Worm (Caenorhabditis elegans) whole organism, young adult: ENCODE measurements around the gene myo-6.

Experiments used
- B0336.3 ChIP-seq: fragments of 200-800 bp; sonication (Bioruptor generic); IDR thresholded peaks from 2 replicates; pipeline ENCODE4 v1.3.6; 2022; ENCODE audit warnings: missing genetic modification characterization, missing compliant biosample characterization
- C06A6.2 ChIP-seq: fragments of 200-800 bp; sonication (Bioruptor generic); conservative IDR thresholded peaks from 2 replicates; pipeline ENCODE4 v1.3.6; 2022; ENCODE audit warnings: missing genetic modification characterization, missing compliant biosample characterization
- F22D6.2 ChIP-seq: sonication (generic microtip); optimal IDR thresholded peaks from 2 replicates; lab custom pipeline; 2016; ENCODE audit warnings: mild to moderate bottlenecking, missing genetic modification characterization, missing compliant biosample characterization
- F37B4.10 ChIP-seq: fragments of 200-800 bp; sonication (Bioruptor generic); IDR thresholded peaks from 2 replicates; pipeline ENCODE4 v1.3.6; 2022; ENCODE audit warnings: missing genetic modification characterization, missing compliant biosample characterization
- F49E8.2 ChIP-seq: sonication (generic microtip); optimal IDR thresholded peaks from 3 replicates; lab custom pipeline; 2017; ENCODE audit warnings: missing genetic modification characterization, mild to moderate bottlenecking, missing compliant biosample characterization, antibody characterized with exemption, moderate library complexity; ENCODE audit not compliant: insufficient read depth
- T26A5.8 ChIP-seq: sonication (generic microtip); optimal IDR thresholded peaks from 2 replicates; lab custom pipeline; 2016; ENCODE audit warnings: missing genetic modification characterization, missing compliant biosample characterization
- Y53F4B.3 ChIP-seq: fragments of 200-800 bp; sonication (Bioruptor generic); IDR thresholded peaks from 2 replicates; pipeline ENCODE4 v1.3.6; 2022; ENCODE audit warnings: missing genetic modification reagents, missing genetic modification characterization, missing compliant biosample characterization
- Y67H2A.10 ChIP-seq: fragments of 200-800 bp; sonication (Bioruptor generic); conservative IDR thresholded peaks from 2 replicates; pipeline ENCODE4 v1.3.6; 2022; ENCODE audit warnings: missing genetic modification reagents, missing genetic modification characterization, missing compliant biosample characterization
- Y95B8A.8 ChIP-seq: fragments of 200-800 bp; sonication (Bioruptor generic); IDR thresholded peaks from 2 replicates; pipeline ENCODE4 v1.3.6; 2022; ENCODE audit warnings: missing genetic modification reagents, missing genetic modification characterization, missing compliant biosample characterization
- aptf-2 ChIP-seq: fragments of 200-800 bp; sonication (Bioruptor generic); conservative IDR thresholded peaks from 2 replicates; pipeline ENCODE4 v1.3.6; 2022; ENCODE audit warnings: missing genetic modification reagents, missing genetic modification characterization, missing compliant biosample characterization
- aptf-3 ChIP-seq: fragments of 200-800 bp; sonication (Bioruptor generic); IDR thresholded peaks from 2 replicates; pipeline ENCODE4 v1.3.6; 2022; ENCODE audit warnings: missing genetic modification characterization, missing compliant biosample characterization
- bed-1 ChIP-seq: fragments of 200-800 bp; sonication (Bioruptor generic); IDR thresholded peaks from 2 replicates; pipeline ENCODE4 v1.3.6; 2022; ENCODE audit warnings: missing genetic modification reagents, missing genetic modification characterization, missing compliant biosample characterization
- bed-2 ChIP-seq: fragments of 200-800 bp; sonication (Bioruptor generic); IDR thresholded peaks from 2 replicates; pipeline ENCODE4 v1.3.6; 2022; ENCODE audit warnings: missing genetic modification reagents, missing genetic modification characterization, missing compliant biosample characterization
- ceh-100 ChIP-seq: fragments of 200-800 bp; sonication (Bioruptor generic); IDR thresholded peaks from 2 replicates; pipeline ENCODE4 v1.3.6; 2022; ENCODE audit warnings: missing genetic modification reagents, missing genetic modification characterization, missing compliant biosample characterization
- ceh-27 ChIP-seq: fragments of 200-800 bp; sonication (Bioruptor generic); optimal IDR thresholded peaks from 2 replicates; lab custom pipeline; 2018; ENCODE audit warnings: mild to moderate bottlenecking, missing genetic modification characterization, moderate library complexity, missing compliant biosample characterization
- ceh-91 ChIP-seq: fragments of 200-800 bp; sonication (Bioruptor generic); IDR thresholded peaks from 2 replicates; pipeline ENCODE4 v1.3.6; 2022; ENCODE audit warnings: missing genetic modification reagents, missing genetic modification characterization, missing compliant biosample characterization
- die-1 ChIP-seq: sonication (generic microtip); optimal IDR thresholded peaks from 2 replicates; lab custom pipeline; 2016; ENCODE audit warnings: missing genotype, mild to moderate bottlenecking, missing genetic modification characterization, missing compliant biosample characterization
- ets-4 ChIP-seq: fragments of 200-800 bp; sonication (Bioruptor generic); optimal IDR thresholded peaks from 2 replicates; lab custom pipeline; 2018; ENCODE audit warnings: mild to moderate bottlenecking, missing genetic modification characterization, missing compliant biosample characterization
- gei-17 ChIP-seq: fragments of 200-800 bp; sonication (Bioruptor generic); optimal IDR thresholded peaks from 2 replicates; lab custom pipeline; 2018; ENCODE audit warnings: mild to moderate bottlenecking, missing genetic modification characterization, missing compliant biosample characterization
- him-1 ChIP-seq: sonication (generic microtip); optimal IDR thresholded peaks from 2 replicates; lab custom pipeline; 2016; ENCODE audit warnings: missing genotype, missing genetic modification reagents, missing genetic modification characterization, missing compliant biosample characterization
- hlh-26 ChIP-seq: fragments of 200-800 bp; sonication (Bioruptor generic); conservative IDR thresholded peaks from 2 replicates; pipeline ENCODE4 v1.3.6; 2022; ENCODE audit warnings: missing genetic modification reagents, missing genetic modification characterization, missing compliant biosample characterization
- hmg-20 ChIP-seq: fragments of 200-800 bp; sonication (Bioruptor generic); IDR thresholded peaks from 2 replicates; pipeline ENCODE4 v1.3.6; 2022; ENCODE audit warnings: missing genetic modification reagents, missing genetic modification characterization, missing compliant biosample characterization
- lag-1 ChIP-seq: fragments of 200-800 bp; sonication (Bioruptor generic); IDR thresholded peaks from 2 replicates; pipeline ENCODE4 v1.3.6; 2022; ENCODE audit warnings: missing genetic modification reagents, missing genetic modification characterization, missing compliant biosample characterization
- let-526 ChIP-seq: fragments of 200-800 bp; sonication (Bioruptor generic); IDR thresholded peaks from 2 replicates; pipeline ENCODE4 v1.3.6; 2022; ENCODE audit warnings: missing genetic modification reagents, missing genetic modification characterization, missing compliant biosample characterization
- let-607 ChIP-seq, 2 experiments: fragments of 200-800 bp in 1 of 2; sonication (Bioruptor generic) in 1 of 2; sonication (generic microtip) in 1 of 2; optimal IDR thresholded peaks; 2 replicates each; lab custom pipeline; 2016 to 2018; ENCODE audit warnings: mild to moderate bottlenecking in 2 of 2, missing compliant biosample characterization in 2 of 2, missing genetic modification characterization in 2 of 2, moderate library complexity in 2 of 2, missing genotype in 1 of 2
- lin-26 ChIP-seq: fragments of 200-800 bp; sonication (Bioruptor generic); IDR thresholded peaks from 2 replicates; pipeline ENCODE4 v1.3.6; 2022; ENCODE audit warnings: missing genetic modification reagents, missing genetic modification characterization, missing compliant biosample characterization
- madf-3 ChIP-seq: fragments of 200-800 bp; sonication (Bioruptor generic); IDR thresholded peaks from 2 replicates; pipeline ENCODE4 v1.3.6; 2022; ENCODE audit warnings: missing genetic modification reagents, missing genetic modification characterization, missing compliant biosample characterization
- nfya-1 ChIP-seq: sonication (generic microtip); optimal IDR thresholded peaks from 2 replicates; lab custom pipeline; 2017; ENCODE audit warnings: antibody characterized with exemption, missing compliant biosample characterization, missing genetic modification characterization, borderline replicate concordance; ENCODE audit not compliant: insufficient read depth
- nhr-27 ChIP-seq: fragments of 200-800 bp; sonication (Bioruptor generic); optimal IDR thresholded peaks from 2 replicates; lab custom pipeline; 2018; ENCODE audit warnings: mild to moderate bottlenecking, missing genetic modification characterization, moderate library complexity, missing compliant biosample characterization
- rec-8 ChIP-seq, 2 experiments: sonication (generic microtip); optimal IDR thresholded peaks; 2 replicates each; lab custom pipeline; 2016; ENCODE audit warnings: mild to moderate bottlenecking in 2 of 2, missing genetic modification characterization in 2 of 2, missing genetic modification reagents in 2 of 2, missing genotype in 2 of 2, missing biosample characterization in 1 of 2, missing compliant biosample characterization in 1 of 2, moderate library complexity in 1 of 2
- repo-1 ChIP-seq: sonication (generic microtip); optimal IDR thresholded peaks from 2 replicates; lab custom pipeline; 2017; ENCODE audit warnings: mild to moderate bottlenecking, missing genetic modification characterization, missing compliant biosample characterization
- rpc-1 ChIP-seq, 2 experiments: fragments of 150-350 bp in 1 of 2; sonication (generic microtip) in 1 of 2; optimal IDR thresholded peaks; 2 replicates each; lab custom pipeline; 2014 to 2018; ENCODE audit warnings: missing biosample characterization in 1 of 2, missing genetic modification characterization in 1 of 2, missing genetic modification reagents in 1 of 2, missing genotype in 1 of 2
- sdz-38 ChIP-seq: sonication (generic microtip); optimal IDR thresholded peaks from 2 replicates; lab custom pipeline; 2016; ENCODE audit warnings: missing genotype, missing genetic modification characterization, missing compliant biosample characterization
- snpc-1.3 ChIP-seq: sonication (generic microtip); optimal IDR thresholded peaks from 2 replicates; lab custom pipeline; 2017; ENCODE audit warnings: missing genetic modification characterization, mild to moderate bottlenecking, missing compliant biosample characterization, antibody characterized with exemption, moderate library complexity, missing genotype, missing genetic modification reagents; ENCODE audit not compliant: insufficient read depth
- snpc-4 ChIP-seq, 5 experiments: fragments of 150-350 bp in 1 of 5; sonication (generic microtip) in 4 of 5; optimal IDR thresholded peaks; 2 replicates each; lab custom pipeline; 2014 to 2018; ENCODE audit warnings: missing genetic modification characterization in 5 of 5, missing biosample characterization in 3 of 5, antibody characterized with exemption in 2 of 5, mild to moderate bottlenecking in 2 of 5, missing compliant biosample characterization in 2 of 5, missing genotype in 2 of 5, moderate library complexity in 2 of 5, missing genetic modification reagents in 1 of 5
- somi-1 ChIP-seq: fragments of 200-800 bp; sonication (Bioruptor generic); optimal IDR thresholded peaks from 2 replicates; lab custom pipeline; 2018; ENCODE audit warnings: mild to moderate bottlenecking, missing genetic modification characterization, missing compliant biosample characterization
- tbx-9 ChIP-seq: sonication (generic microtip); optimal IDR thresholded peaks from 2 replicates; lab custom pipeline; 2016; ENCODE audit warnings: borderline replicate concordance, missing genetic modification characterization, inconsistent platforms, missing compliant biosample characterization
- tlf-1 ChIP-seq: fragments of 200-800 bp; sonication (Bioruptor generic); optimal IDR thresholded peaks from 2 replicates; lab custom pipeline; 2018; ENCODE audit warnings: mild to moderate bottlenecking, missing genetic modification characterization, missing compliant biosample characterization
- unc-130 ChIP-seq: sonication (generic microtip); optimal IDR thresholded peaks from 2 replicates; lab custom pipeline; 2016; ENCODE audit warnings: missing genetic modification reagents, missing genetic modification characterization, missing compliant biosample characterization
- zfh-2 ChIP-seq: fragments of 200-800 bp; sonication (Bioruptor generic); conservative IDR thresholded peaks from 2 replicates; pipeline ENCODE4 v1.3.6; 2022; ENCODE audit warnings: missing genetic modification reagents, missing genetic modification characterization, missing compliant biosample characterization
- zim-3 ChIP-seq: sonication (generic microtip); optimal IDR thresholded peaks from 2 replicates; lab custom pipeline; 2017; ENCODE audit warnings: mild to moderate bottlenecking, missing genetic modification characterization, moderate library complexity, missing compliant biosample characterization
- ztf-25 ChIP-seq: fragments of 200-800 bp; sonication (Bioruptor generic); IDR thresholded peaks from 2 replicates; pipeline ENCODE4 v1.3.6; 2022; ENCODE audit warnings: missing genetic modification reagents, missing genetic modification characterization, missing compliant biosample characterization
- ztf-3 ChIP-seq: fragments of 200-800 bp; sonication (Bioruptor generic); optimal IDR thresholded peaks from 2 replicates; lab custom pipeline; 2018; ENCODE audit warnings: mild to moderate bottlenecking, missing genetic modification characterization, missing compliant biosample characterization
- ztf-6 ChIP-seq: fragments of 200-800 bp; sonication (Bioruptor generic); IDR thresholded peaks from 2 replicates; pipeline ENCODE4 v1.3.6; 2022; ENCODE audit warnings: missing genetic modification reagents, missing genetic modification characterization, missing compliant biosample characterization

The myo-6 gene

ce11 chrIII:13462965-13463783, 53.6 kb downstream of the myo-6 start, which contains the start of gene ant-1.1:
Gene ant-1.1, plus strand, starts transcription at chrIII:13463163.
- TF ChIP-seq rec-8 (tag; optimal IDR thresholded peaks at IDR 0.05; lab: Kevin White, UChicago), result no peak
- no peak for TF ChIP-seq nfya-1 (tag; lab: Kevin White, UChicago)
- peak; percentile 35 for TF ChIP-seq die-1 (tag; lab: Kevin White, UChicago)
- no peak for TF ChIP-seq T26A5.8 (tag; lab: Kevin White, UChicago)
- no peak for TF ChIP-seq hlh-26 (GFP tag; lab: Robert Waterston, UW)
- TF ChIP-seq Y53F4B.3 (GFP tag; lab: Robert Waterston, UW), result peak; percentile 63
- peak; percentile 61; the same call in 1 of the 2 replicates for TF ChIP-seq aptf-3 (GFP tag; lab: Robert Waterston, UW)
- peak; percentile 96 for TF ChIP-seq zfh-2 (GFP tag; lab: Robert Waterston, UW)
- peak; percentile 14 to 77 for TF ChIP-seq let-607 (tag; optimal IDR thresholded peaks at IDR 0.05; lab: Kevin White, UChicago)
- TF ChIP-seq ets-4 (GFP tag; lab: Kevin White, UChicago), result peak; percentile 53
- peak; percentile 82 for TF ChIP-seq aptf-2 (GFP tag; lab: Robert Waterston, UW)
- peak; percentile 84 for TF ChIP-seq Y67H2A.10
- TF ChIP-seq nhr-27 (tag; lab: Kevin White, UChicago), result no peak
- TF ChIP-seq snpc-4 (GFP tag; optimal IDR thresholded peaks at IDR 0.05; lab: Kevin White, UChicago), result no peak
- peak in 3 of 4 experiments; percentile 34 to 65 (median 57) for TF ChIP-seq snpc-4 (tag; optimal IDR thresholded peaks at IDR 0.05; lab: Kevin White, UChicago)
- peak; percentile 10 for TF ChIP-seq F49E8.2 (tag; lab: Kevin White, UChicago)
- TF ChIP-seq C06A6.2 (GFP tag; lab: Robert Waterston, UW), result peak; percentile 81
- TF ChIP-seq snpc-1.3 (tag; lab: Kevin White, UChicago), result peak; percentile 84
- TF ChIP-seq bed-1 (GFP tag; lab: Robert Waterston, UW), result no peak
- TF ChIP-seq lag-1 (GFP tag; lab: Robert Waterston, UW), result no peak
- no peak for TF ChIP-seq bed-2 (GFP tag; lab: Robert Waterston, UW)
- TF ChIP-seq F22D6.2 (tag; lab: Kevin White, UChicago), result peak; percentile 1
- peak; percentile 78 for TF ChIP-seq ceh-91 (GFP tag; lab: Robert Waterston, UW)
- no peak for TF ChIP-seq zim-3
- no peak for TF ChIP-seq sdz-38
- no peak for TF ChIP-seq F37B4.10 (GFP tag; lab: Robert Waterston, UW)
- TF ChIP-seq unc-130, result peak; percentile 30
- TF ChIP-seq somi-1 (GFP tag; lab: Kevin White, UChicago), result peak; percentile 35
- TF ChIP-seq let-526 (GFP tag; lab: Robert Waterston, UW), result peak; percentile 54; the same call in 1 of the 2 replicates
- peak; percentile 21 for TF ChIP-seq rpc-1 (optimal IDR thresholded peaks at IDR 0.05; lab: Kevin White, UChicago)
- no peak for TF ChIP-seq rpc-1 (tag; optimal IDR thresholded peaks at IDR 0.05; lab: Kevin White, UChicago)
- 0 out of 2 replicates have a peak, but pooled peaks have one; percentile 38 for TF ChIP-seq ztf-6 (GFP tag; lab: Robert Waterston, UW)
- TF ChIP-seq tbx-9 (tag; lab: Kevin White, UChicago), result no peak
- TF ChIP-seq hmg-20 (GFP tag; lab: Robert Waterston, UW), result peak; percentile 68
- no peak for TF ChIP-seq him-1
- TF ChIP-seq ceh-27, result peak; percentile 89
- TF ChIP-seq Y95B8A.8 (GFP tag; lab: Robert Waterston, UW), result peak; percentile 69
- TF ChIP-seq ztf-3, result no peak
- peak; percentile 45 for TF ChIP-seq gei-17 (GFP tag; lab: Kevin White, UChicago)
- peak; percentile 94 for TF ChIP-seq tlf-1 (GFP tag; lab: Kevin White, UChicago)
- peak; percentile 69; the same call in 1 of the 2 replicates for TF ChIP-seq lin-26 (GFP tag; lab: Robert Waterston, UW)
- peak; percentile 61 for TF ChIP-seq repo-1 (tag; lab: Kevin White, UChicago)
- TF ChIP-seq madf-3 (GFP tag; lab: Robert Waterston, UW), result peak; percentile 91
- peak; percentile 72; the same call in 1 of the 2 replicates for TF ChIP-seq B0336.3
- peak; percentile 74 for TF ChIP-seq ceh-100 (GFP tag; lab: Robert Waterston, UW)
- 0 out of 2 replicates have a peak, but pooled peaks have one; percentile 24 for TF ChIP-seq ztf-25 (GFP tag; lab: Robert Waterston, UW)
